Fruit fly (Drosophila melanogaster) whole organism, prepupa: Measurements from ENCODE around the gene CHES-1-like.

Experiments
- Blimp-1 ChIP-seq: fragments of 200-800 bp; sonication (Bioruptor generic); optimal IDR thresholded peaks from 3 replicates; lab custom pipeline; 2017; ENCODE audit warnings: missing biosample characterization, missing genetic modification characterization, mild to moderate bottlenecking, moderate library complexity, missing genetic modification reagents
- CG11762 ChIP-seq: fragments of 200-800 bp; sonication (Bioruptor generic); optimal IDR thresholded peaks from 3 replicates; lab custom pipeline; 2016; ENCODE audit warnings: missing biosample characterization, missing genetic modification characterization; ENCODE audit not compliant: insufficient read depth
- CG15336 ChIP-seq: fragments of 200-800 bp; sonication (Bioruptor generic); IDR thresholded peaks from 2 replicates; pipeline ENCODE4 v1.3.6; 2022; ENCODE audit warnings: missing biosample characterization, missing genetic modification characterization
- CG16779 ChIP-seq: fragments of 200-800 bp; sonication (Bioruptor generic); optimal IDR thresholded peaks from 3 replicates; lab custom pipeline; 2017; ENCODE audit warnings: missing biosample characterization, mild to moderate bottlenecking, missing genetic modification characterization
- CG6808 ChIP-seq: fragments of 200-800 bp; sonication (Bioruptor generic); optimal IDR thresholded peaks from 3 replicates; lab custom pipeline; 2017; ENCODE audit warnings: missing biosample characterization, missing genetic modification characterization, mild to moderate bottlenecking, moderate library complexity, missing genetic modification reagents
- CG6854 ChIP-seq: fragments of 200-800 bp; sonication (Bioruptor generic); optimal IDR thresholded peaks from 2 replicates; lab custom pipeline; 2017; ENCODE audit warnings: missing biosample characterization, mild to moderate bottlenecking, missing genetic modification characterization
- Eip78C ChIP-seq: fragments of 200-800 bp; sonication (Bioruptor generic); peaks from one replicate; lab custom pipeline; 2016; ENCODE audit warnings: missing biosample characterization, missing genetic modification characterization
- Lpt ChIP-seq: fragments of 200-800 bp; sonication (Bioruptor generic); optimal IDR thresholded peaks from 3 replicates; lab custom pipeline; 2016; ENCODE audit warnings: missing biosample characterization, missing genetic modification characterization
- OdsH ChIP-seq: fragments of 200-800 bp; sonication (Bioruptor generic); optimal IDR thresholded peaks from 3 replicates; lab custom pipeline; 2016; ENCODE audit warnings: missing biosample characterization, missing genetic modification characterization
- cyc ChIP-seq: fragments of 200-800 bp; sonication (Bioruptor generic); optimal IDR thresholded peaks from 3 replicates; lab custom pipeline; 2016; ENCODE audit warnings: missing biosample characterization, missing genetic modification characterization
- fd59A ChIP-seq: fragments of 200-800 bp; sonication (Bioruptor generic); optimal IDR thresholded peaks from 2 replicates; lab custom pipeline; 2017; ENCODE audit warnings: missing biosample characterization, mild to moderate bottlenecking, missing genetic modification characterization, missing genetic modification reagents
- fd85E ChIP-seq: fragments of 200-800 bp; sonication (Bioruptor generic); optimal IDR thresholded peaks from 3 replicates; lab custom pipeline; 2016; ENCODE audit warnings: missing biosample characterization, missing genetic modification characterization
- lz ChIP-seq: fragments of 200-800 bp; sonication (Bioruptor generic); optimal IDR thresholded peaks from 3 replicates; lab custom pipeline; 2016; ENCODE audit warnings: missing biosample characterization, missing genetic modification characterization
- vri ChIP-seq: fragments of 200-800 bp; sonication (Bioruptor generic); optimal IDR thresholded peaks from 3 replicates; lab custom pipeline; 2016; ENCODE audit warnings: missing biosample characterization, mild to moderate bottlenecking, missing genetic modification characterization

DNA sequence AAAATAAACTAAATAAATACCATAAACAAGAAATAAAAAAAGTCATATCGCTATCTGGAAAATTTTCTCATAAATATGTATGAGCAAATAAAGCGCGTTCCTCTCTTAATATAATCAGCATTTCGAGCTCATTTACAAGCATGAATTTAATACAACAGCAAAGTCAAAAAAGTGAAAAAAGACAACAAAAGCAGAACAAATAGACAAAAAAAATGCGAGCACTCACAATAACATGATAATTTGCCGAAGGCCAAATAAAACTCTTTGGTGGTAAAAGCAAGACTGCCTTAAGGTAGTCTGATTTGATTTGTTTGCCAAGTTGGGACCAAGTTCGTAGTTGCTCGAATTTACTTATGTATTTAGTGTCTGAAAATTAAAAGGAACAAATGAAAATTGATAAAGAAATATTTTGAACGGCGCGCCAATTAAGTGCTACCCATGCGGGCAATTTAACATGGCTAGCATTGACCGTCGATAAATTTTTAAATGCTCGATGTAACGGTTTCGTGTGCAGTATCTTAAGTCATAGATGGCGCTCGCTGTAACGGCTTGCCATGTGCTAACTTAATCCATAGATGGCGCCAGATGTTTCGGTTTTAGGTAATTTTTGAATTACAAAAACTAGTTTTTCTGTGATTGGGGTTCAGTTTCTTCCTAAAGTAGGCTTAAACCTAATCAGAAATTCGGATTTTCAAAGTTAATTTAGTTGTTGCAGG, 1.4 kb upstream of the CHES-1-like start:
- no peak for TF ChIP-seq Blimp-1
- no peak for TF ChIP-seq CG6854 (GFP tag; lab: Kevin White, UChicago)
- no peak for TF ChIP-seq Lpt
- no peak for TF ChIP-seq OdsH (GFP tag; lab: Kevin White, UChicago)
- no peak for TF ChIP-seq fd59A (GFP tag; lab: Kevin White, UChicago)
- TF ChIP-seq CG11762 (GFP tag; lab: Kevin White, UChicago), result no peak
- TF ChIP-seq CG15336 (GFP tag; lab: Robert Waterston, UW), result no peak; the same call in 1 of the 2 replicates
- TF ChIP-seq Eip78C (GFP tag; lab: Kevin White, UChicago), result peak; percentile 51
- peak; percentile 8 for TF ChIP-seq CG16779
- TF ChIP-seq CG6808 (GFP tag; lab: Kevin White, UChicago), result peak; percentile 100
- TF ChIP-seq fd85E, result no peak
- TF ChIP-seq cyc (GFP tag; lab: Kevin White, UChicago), result peak; percentile 44
- TF ChIP-seq lz (GFP tag; lab: Kevin White, UChicago), result peak; percentile 51
- TF ChIP-seq vri (GFP tag; lab: Kevin White, UChicago), result no peak
